Worm (Caenorhabditis elegans) whole organism, midembryonic: ENCODE data around the gene acn-1.

ENCODE experiments used
- T22C8.4 ChIP-seq: fragments of 200-800 bp; sonication (Bioruptor generic); IDR thresholded peaks from 2 replicates; pipeline ENCODE4 v1.3.6; 2022; ENCODE audit warnings: missing genetic modification characterization, missing compliant biosample characterization
- cog-1 ChIP-seq: sonication (generic microtip); optimal IDR thresholded peaks from 2 replicates; lab custom pipeline; 2016; ENCODE audit warnings: missing genetic modification characterization, missing compliant biosample characterization
- flt-1 ChIP-seq: fragments of 200-800 bp; sonication (Bioruptor generic); IDR thresholded peaks from 2 replicates; pipeline ENCODE4 v1.3.6; 2022; ENCODE audit warnings: missing genetic modification characterization, missing compliant biosample characterization
- klf-2 ChIP-seq: fragments of 200-800 bp; sonication (Bioruptor generic); conservative IDR thresholded peaks from 2 replicates; pipeline ENCODE4 v1.3.6; 2022; ENCODE audit warnings: missing genetic modification reagents, missing genetic modification characterization, missing compliant biosample characterization
- med-1 ChIP-seq: sonication (generic microtip); optimal IDR thresholded peaks from 2 replicates; lab custom pipeline; 2017; ENCODE audit warnings: missing genetic modification characterization, mild to moderate bottlenecking, missing compliant biosample characterization, antibody characterized with exemption, missing genetic modification reagents; ENCODE audit not compliant: insufficient read depth
- ref-1 ChIP-seq: fragments of 200-800 bp; sonication (Bioruptor generic); conservative IDR thresholded peaks from 2 replicates; pipeline ENCODE4 v1.3.6; 2022; ENCODE audit warnings: missing genetic modification reagents, missing genetic modification characterization, missing compliant biosample characterization
- tab-1 ChIP-seq: fragments of 200-800 bp; sonication (Bioruptor generic); IDR thresholded peaks from 2 replicates; pipeline ENCODE4 v1.3.6; 2022; ENCODE audit warnings: missing genetic modification characterization, missing compliant biosample characterization
- ztf-23 ChIP-seq: fragments of 200-800 bp; sonication (Bioruptor generic); IDR thresholded peaks from 2 replicates; pipeline ENCODE4 v1.3.6; 2022; ENCODE audit warnings: missing genetic modification reagents, missing genetic modification characterization, missing compliant biosample characterization
- ztf-29 ChIP-seq: fragments of 200-800 bp; sonication (Bioruptor generic); IDR thresholded peaks from 2 replicates; pipeline ENCODE4 v1.3.6; 2022; ENCODE audit warnings: missing genetic modification reagents, missing genetic modification characterization, missing compliant biosample characterization

ce11 chrX:5077696-5078343 is 19.0 kb downstream of the acn-1 start, which contains the start of gene cal-5:
- no peak for TF ChIP-seq cog-1 (tag; lab: Kevin White, UChicago)
- no peak for TF ChIP-seq ztf-29 (GFP tag; lab: Robert Waterston, UW)
- 0 out of 2 replicates have a peak, but pooled peaks have one; percentile 30 for TF ChIP-seq tab-1 (GFP tag; lab: Robert Waterston, UW)
- no peak for TF ChIP-seq med-1 (GFP tag; lab: Kevin White, UChicago)
- 0 out of 2 replicates have a peak, but pooled peaks have one; percentile 17 for TF ChIP-seq ref-1
- no peak for TF ChIP-seq klf-2 (GFP tag; lab: Robert Waterston, UW)
- TF ChIP-seq ztf-23 (GFP tag; lab: Robert Waterston, UW): no peak
- no peak for TF ChIP-seq flt-1 (GFP tag; lab: Robert Waterston, UW)
- TF ChIP-seq T22C8.4 (GFP tag; lab: Robert Waterston, UW): no peak
